Fruit fly (Drosophila melanogaster) whole organism, prepupa: ENCODE data around the gene PolD1.

Experiments used
- Blimp-1 ChIP-seq: fragments of 200-800 bp; sonication (Bioruptor generic); optimal IDR thresholded peaks from 3 replicates; lab custom pipeline; 2017; ENCODE audit warnings: missing biosample characterization, missing genetic modification characterization, mild to moderate bottlenecking, moderate library complexity, missing genetic modification reagents
- CG11294 ChIP-seq: fragments of 200-800 bp; sonication (Bioruptor generic); IDR thresholded peaks from 2 replicates; pipeline ENCODE4 v1.3.6; 2022; ENCODE audit warnings: missing biosample characterization, missing genetic modification characterization
- CG11762 ChIP-seq: fragments of 200-800 bp; sonication (Bioruptor generic); optimal IDR thresholded peaks from 3 replicates; lab custom pipeline; 2016; ENCODE audit warnings: missing biosample characterization, missing genetic modification characterization; ENCODE audit not compliant: insufficient read depth
- CG1621 ChIP-seq: fragments of 200-800 bp; sonication (Bioruptor generic); optimal IDR thresholded peaks from 3 replicates; lab custom pipeline; 2018; ENCODE audit warnings: missing biosample characterization, mild to moderate bottlenecking, missing genetic modification characterization
- CG3032 ChIP-seq: fragments of 200-800 bp; optimal IDR thresholded peaks from 2 replicates; lab custom pipeline; 2019; ENCODE audit warnings: missing biosample characterization, mild to moderate bottlenecking, missing genetic modification characterization, moderate library complexity
- CG31627 ChIP-seq: fragments of 200-800 bp; sonication (Bioruptor generic); optimal IDR thresholded peaks from 3 replicates; lab custom pipeline; 2016; ENCODE audit warnings: missing biosample characterization, missing genetic modification characterization
- CG32006 ChIP-seq: fragments of 200-800 bp; sonication (Bioruptor generic); optimal IDR thresholded peaks from 3 replicates; lab custom pipeline; 2017; ENCODE audit warnings: missing biosample characterization, mild to moderate bottlenecking, missing genetic modification characterization
- CG3919 ChIP-seq: fragments of 200-800 bp; sonication (Bioruptor generic); optimal IDR thresholded peaks from 3 replicates; lab custom pipeline; 2016; ENCODE audit warnings: missing biosample characterization, missing genetic modification characterization
- CG6163 ChIP-seq: fragments of 200-800 bp; sonication (Bioruptor generic); IDR thresholded peaks from 3 replicates; pipeline ENCODE4 v1.3.6; 2022; ENCODE audit warnings: missing biosample characterization, missing genetic modification characterization
- CG6276 ChIP-seq: fragments of 200-800 bp; sonication (Bioruptor generic); optimal IDR thresholded peaks from 2 replicates; lab custom pipeline; 2017; ENCODE audit warnings: missing biosample characterization, mild to moderate bottlenecking, missing genetic modification characterization
- CG6792 ChIP-seq: fragments of 200-800 bp; sonication (Bioruptor generic); optimal IDR thresholded peaks from 3 replicates; lab custom pipeline; 2016; ENCODE audit warnings: missing biosample characterization, missing genetic modification characterization
- CG6808 ChIP-seq: fragments of 200-800 bp; sonication (Bioruptor generic); optimal IDR thresholded peaks from 3 replicates; lab custom pipeline; 2017; ENCODE audit warnings: missing biosample characterization, missing genetic modification characterization, mild to moderate bottlenecking, moderate library complexity, missing genetic modification reagents
- CG6854 ChIP-seq: fragments of 200-800 bp; sonication (Bioruptor generic); optimal IDR thresholded peaks from 2 replicates; lab custom pipeline; 2017; ENCODE audit warnings: missing biosample characterization, mild to moderate bottlenecking, missing genetic modification characterization
- CG7368 ChIP-seq: fragments of 200-800 bp; sonication (Bioruptor generic); optimal IDR thresholded peaks from 3 replicates; lab custom pipeline; 2016; ENCODE audit warnings: missing biosample characterization, missing genetic modification characterization
- CG8119 ChIP-seq: fragments of 200-800 bp; sonication (Bioruptor generic); IDR thresholded peaks from 3 replicates; pipeline ENCODE4 v1.3.6; 2022; ENCODE audit warnings: missing biosample characterization, missing genetic modification characterization
- CG8319 ChIP-seq: fragments of 200-800 bp; sonication (Bioruptor generic); optimal IDR thresholded peaks from 3 replicates; lab custom pipeline; 2016; ENCODE audit warnings: missing biosample characterization, missing genetic modification characterization
- CG8632 ChIP-seq: fragments of 200-800 bp; sonication (Bioruptor generic); optimal IDR thresholded peaks from 3 replicates; lab custom pipeline; 2016; ENCODE audit warnings: missing biosample characterization, missing genetic modification characterization
- CG9139 ChIP-seq: fragments of 200-800 bp; sonication (Bioruptor generic); optimal IDR thresholded peaks from 3 replicates; lab custom pipeline; 2017; ENCODE audit warnings: missing biosample characterization, mild to moderate bottlenecking, missing genetic modification characterization
- Eip75B ChIP-seq: fragments of 200-800 bp; sonication (Bioruptor generic); optimal IDR thresholded peaks from 3 replicates; lab custom pipeline; 2016; ENCODE audit warnings: missing biosample characterization, missing genetic modification characterization
- Eip78C ChIP-seq: fragments of 200-800 bp; sonication (Bioruptor generic); peaks from one replicate; lab custom pipeline; 2016; ENCODE audit warnings: missing biosample characterization, missing genetic modification characterization
- Eip93F ChIP-seq: fragments of 200-800 bp; sonication (Bioruptor generic); optimal IDR thresholded peaks from 2 replicates; lab custom pipeline; 2016; ENCODE audit warnings: missing biosample characterization, mild to moderate bottlenecking, missing genetic modification characterization
- Ets21C ChIP-seq: fragments of 200-800 bp; sonication (Bioruptor generic); optimal IDR thresholded peaks from 3 replicates; lab custom pipeline; 2016; ENCODE audit warnings: missing biosample characterization, missing genetic modification characterization
- Ets96B ChIP-seq: fragments of 200-800 bp; optimal IDR thresholded peaks from 2 replicates; lab custom pipeline; 2019; ENCODE audit warnings: missing biosample characterization, mild to moderate bottlenecking, missing genetic modification characterization, moderate library complexity
- Gug ChIP-seq: fragments of 200-800 bp; sonication (Bioruptor generic); IDR thresholded peaks from 2 replicates; pipeline ENCODE4 v1.3.6; 2022; ENCODE audit warnings: missing biosample characterization, missing genetic modification characterization
- Hr38 ChIP-seq: sonication (Bioruptor generic); optimal IDR thresholded peaks from 2 replicates; lab custom pipeline; 2016; ENCODE audit warnings: missing biosample characterization, missing genetic modification characterization
- Hr39 ChIP-seq: fragments of 200-800 bp; sonication (Bioruptor generic); optimal IDR thresholded peaks from 2 replicates; lab custom pipeline; 2016; ENCODE audit warnings: missing biosample characterization, missing genetic modification characterization
- Hr4 ChIP-seq: fragments of 200-800 bp; sonication (Bioruptor generic); optimal IDR thresholded peaks from 3 replicates; lab custom pipeline; 2016; ENCODE audit warnings: missing biosample characterization, missing genetic modification characterization
- Met ChIP-seq: fragments of 200-800 bp; sonication (Bioruptor generic); optimal IDR thresholded peaks from 3 replicates; lab custom pipeline; 2016; ENCODE audit warnings: missing biosample characterization, missing genetic modification characterization
- OdsH ChIP-seq: fragments of 200-800 bp; sonication (Bioruptor generic); optimal IDR thresholded peaks from 3 replicates; lab custom pipeline; 2016; ENCODE audit warnings: missing biosample characterization, missing genetic modification characterization
- Smox ChIP-seq: fragments of 200-800 bp; sonication (Bioruptor generic); optimal IDR thresholded peaks from 3 replicates; lab custom pipeline; 2016; ENCODE audit warnings: missing biosample characterization, missing genetic modification characterization
- Sox102F ChIP-seq: fragments of 200-800 bp; sonication (Bioruptor generic); optimal IDR thresholded peaks from 2 replicates; lab custom pipeline; 2016; ENCODE audit warnings: missing biosample characterization, mild to moderate bottlenecking, missing genetic modification characterization
- Sox14 ChIP-seq: fragments of 200-800 bp; sonication (Bioruptor generic); optimal IDR thresholded peaks from 3 replicates; lab custom pipeline; 2016; ENCODE audit warnings: missing biosample characterization, missing genetic modification characterization
- Sox15 ChIP-seq: fragments of 200-800 bp; sonication (Bioruptor generic); optimal IDR thresholded peaks from 3 replicates; lab custom pipeline; 2016; ENCODE audit warnings: missing biosample characterization, missing genetic modification characterization
- acj6 ChIP-seq: fragments of 200-800 bp; sonication (Bioruptor generic); optimal IDR thresholded peaks from 3 replicates; lab custom pipeline; 2016; ENCODE audit warnings: missing biosample characterization, missing genetic modification characterization
- cyc ChIP-seq: fragments of 200-800 bp; sonication (Bioruptor generic); optimal IDR thresholded peaks from 3 replicates; lab custom pipeline; 2016; ENCODE audit warnings: missing biosample characterization, missing genetic modification characterization
- dac ChIP-seq: fragments of 200-800 bp; sonication (Bioruptor generic); optimal IDR thresholded peaks from 2 replicates; lab custom pipeline; 2017; ENCODE audit warnings: missing biosample characterization, mild to moderate bottlenecking, missing genetic modification characterization
- dsx ChIP-seq: fragments of 200-800 bp; optimal IDR thresholded peaks from 3 replicates; lab custom pipeline; 2019; ENCODE audit warnings: missing biosample characterization, mild to moderate bottlenecking, missing genetic modification characterization, moderate library complexity; ENCODE audit not compliant: poor library complexity, severe bottlenecking
- eg ChIP-seq: fragments of 200-800 bp; sonication (Bioruptor generic); IDR thresholded peaks from 3 replicates; pipeline ENCODE4 v1.3.6; 2022; ENCODE audit warnings: missing biosample characterization, missing genetic modification characterization
- esn ChIP-seq: fragments of 200-800 bp; sonication (Bioruptor generic); optimal IDR thresholded peaks from 2 replicates; lab custom pipeline; 2016; ENCODE audit warnings: missing biosample characterization, mild to moderate bottlenecking, missing genetic modification characterization, moderate library complexity
- fd59A ChIP-seq: fragments of 200-800 bp; sonication (Bioruptor generic); optimal IDR thresholded peaks from 2 replicates; lab custom pipeline; 2017; ENCODE audit warnings: missing biosample characterization, mild to moderate bottlenecking, missing genetic modification characterization, missing genetic modification reagents
- fd85E ChIP-seq: fragments of 200-800 bp; sonication (Bioruptor generic); optimal IDR thresholded peaks from 3 replicates; lab custom pipeline; 2016; ENCODE audit warnings: missing biosample characterization, missing genetic modification characterization
- fkh ChIP-seq: fragments of 200-800 bp; sonication (Bioruptor generic); optimal IDR thresholded peaks from 3 replicates; lab custom pipeline; 2017; ENCODE audit warnings: missing biosample characterization, mild to moderate bottlenecking, missing genetic modification characterization, moderate library complexity
- lz ChIP-seq: fragments of 200-800 bp; sonication (Bioruptor generic); optimal IDR thresholded peaks from 3 replicates; lab custom pipeline; 2016; ENCODE audit warnings: missing biosample characterization, missing genetic modification characterization
- net ChIP-seq: fragments of 200-800 bp; sonication (Bioruptor generic); optimal IDR thresholded peaks from 3 replicates; lab custom pipeline; 2016; ENCODE audit warnings: missing biosample characterization, missing genetic modification characterization
- pdm3 ChIP-seq: fragments of 200-800 bp; sonication (Bioruptor generic); optimal IDR thresholded peaks from 3 replicates; lab custom pipeline; 2016; ENCODE audit warnings: missing biosample characterization, missing genetic modification characterization
- spab ChIP-seq: fragments of 200-800 bp; sonication (Bioruptor generic); optimal IDR thresholded peaks from 2 replicates; lab custom pipeline; 2017; ENCODE audit warnings: missing biosample characterization, mild to moderate bottlenecking, missing genetic modification characterization, missing genetic modification reagents
- ss ChIP-seq, 2 experiments: fragments of 200-800 bp; sonication (Bioruptor generic); optimal IDR thresholded peaks; 2 replicates in 1 of 2; 3 replicates in 1 of 2; lab custom pipeline; 2017 to 2018; ENCODE audit warnings: mild to moderate bottlenecking in 2 of 2, missing biosample characterization in 2 of 2, missing genetic modification characterization in 2 of 2, moderate library complexity in 1 of 2

The PolD1 gene

dm6 chr3L:16027163-16027633, 39.6 kb upstream of the PolD1 start (continued):
- peak; percentile 61 for TF ChIP-seq Sox14 (GFP tag; lab: Kevin White, UChicago)
- TF ChIP-seq ss (GFP tag; optimal IDR thresholded peaks at IDR 0.05; lab: Kevin White, UChicago), result peak; percentile 80 to 85
- TF ChIP-seq dac (GFP tag; lab: Kevin White, UChicago), result peak; percentile 62
- peak; percentile 41 for TF ChIP-seq Met (GFP tag; lab: Kevin White, UChicago)
- TF ChIP-seq CG31627, result peak; percentile 58
- TF ChIP-seq acj6 (GFP tag; lab: Kevin White, UChicago), result peak; percentile 58
- TF ChIP-seq CG6163 (GFP tag; lab: Robert Waterston, UW), result peak; percentile 88
- peak; percentile 66 for TF ChIP-seq CG6276 (GFP tag; lab: Kevin White, UChicago)

DNA sequence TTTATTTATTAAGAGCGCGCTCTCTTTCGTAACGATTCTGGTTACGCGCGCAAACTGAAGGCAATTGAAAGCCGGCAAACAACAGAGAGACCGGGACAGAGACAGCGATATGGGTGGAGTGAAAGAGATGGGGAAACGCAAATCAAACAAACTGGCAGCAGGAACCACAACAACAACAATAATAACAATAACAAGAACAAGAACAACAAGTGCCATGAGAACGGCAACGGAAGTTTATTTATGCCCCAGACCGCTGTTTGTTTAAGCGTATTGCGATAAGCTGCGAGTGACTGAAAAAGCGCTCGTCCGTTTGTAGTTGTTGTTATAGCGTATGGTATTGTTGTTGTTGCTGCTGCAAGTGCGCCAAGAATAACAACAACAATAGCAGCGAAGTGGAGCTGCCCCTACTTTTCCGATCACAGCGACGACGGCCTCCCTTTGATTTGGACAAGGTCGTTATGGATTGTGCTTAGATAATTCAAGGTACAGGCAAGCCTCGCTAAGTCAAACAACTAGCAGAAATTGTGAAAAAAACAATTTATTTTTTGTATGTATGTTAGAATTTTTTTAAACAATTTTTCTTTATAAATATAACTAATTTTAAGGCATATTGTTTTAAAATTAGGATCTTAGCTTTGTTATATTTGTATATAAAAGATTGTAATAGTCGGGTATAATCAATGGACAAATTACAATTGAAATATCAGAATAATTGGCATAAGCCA, 38.6 kb upstream of the PolD1 start:
- no peak for TF ChIP-seq Hr38
- peak; percentile 79 for TF ChIP-seq Eip78C (GFP tag; lab: Kevin White, UChicago)
- no peak for TF ChIP-seq Gug (GFP tag; lab: Robert Waterston, UW)
- no peak for TF ChIP-seq CG8319 (GFP tag; lab: Kevin White, UChicago)
- TF ChIP-seq CG8632 (GFP tag; lab: Kevin White, UChicago), result peak; percentile 49
- peak; percentile 45 for TF ChIP-seq esn (GFP tag; lab: Kevin White, UChicago)
- TF ChIP-seq Hr4 (GFP tag; lab: Kevin White, UChicago), result no peak
- peak; percentile 40 for TF ChIP-seq CG6808 (GFP tag; lab: Kevin White, UChicago)
- TF ChIP-seq Ets21C (GFP tag; lab: Kevin White, UChicago), result no peak
- TF ChIP-seq fd59A, result no peak
- TF ChIP-seq acj6 (GFP tag; lab: Kevin White, UChicago), result peak; percentile 31
- peak; percentile 46 for TF ChIP-seq CG3919 (GFP tag; lab: Kevin White, UChicago)
- no peak for TF ChIP-seq CG3032 (tag; lab: Kevin White, UChicago)
- peak; percentile 28 for TF ChIP-seq CG11762 (GFP tag; lab: Kevin White, UChicago)
- no peak for TF ChIP-seq CG8119
- peak; percentile 32 for TF ChIP-seq CG1621 (tag; lab: Kevin White, UChicago)
- peak; percentile 6 for TF ChIP-seq OdsH (GFP tag; lab: Kevin White, UChicago)
- no peak for TF ChIP-seq CG31627
- TF ChIP-seq CG11294 (GFP tag; lab: Robert Waterston, UW), result no peak
- TF ChIP-seq lz (GFP tag; lab: Kevin White, UChicago), result no peak
- TF ChIP-seq Hr39 (GFP tag; lab: Kevin White, UChicago), result no peak
- peak; percentile 9 for TF ChIP-seq CG32006 (GFP tag; lab: Kevin White, UChicago)
- TF ChIP-seq net, result peak; percentile 42
- TF ChIP-seq dsx (GFP tag; lab: Kevin White, UChicago), result no peak
- peak; percentile 12 for TF ChIP-seq Eip75B (GFP tag; lab: Kevin White, UChicago)
- TF ChIP-seq Smox, result no peak
- no peak for TF ChIP-seq Blimp-1 (GFP tag; lab: Kevin White, UChicago)
- peak; percentile 79 for TF ChIP-seq CG6163 (GFP tag; lab: Robert Waterston, UW)
- no peak for TF ChIP-seq cyc (GFP tag; lab: Kevin White, UChicago)
- TF ChIP-seq Ets96B (tag; lab: Kevin White, UChicago), result no peak
- no peak for TF ChIP-seq Eip93F
- TF ChIP-seq CG7368 (GFP tag; lab: Kevin White, UChicago), result peak; percentile 39
- peak; percentile 32 for TF ChIP-seq CG6792
- peak; percentile 51 for TF ChIP-seq CG9139
- TF ChIP-seq Sox15 (GFP tag; lab: Kevin White, UChicago), result no peak
- peak; percentile 41 to 62 for TF ChIP-seq ss (GFP tag; optimal IDR thresholded peaks at IDR 0.05; lab: Kevin White, UChicago)
- no peak for TF ChIP-seq CG6276 (GFP tag; lab: Kevin White, UChicago)
- peak; percentile 27 for TF ChIP-seq pdm3 (GFP tag; lab: Kevin White, UChicago)
- TF ChIP-seq CG6854, result peak; percentile 97
- TF ChIP-seq Sox102F (GFP tag; lab: Kevin White, UChicago), result no peak
- TF ChIP-seq spab (GFP tag; lab: Kevin White, UChicago), result no peak
- TF ChIP-seq fkh (GFP tag; lab: Kevin White, UChicago), result peak; percentile 99
- TF ChIP-seq fd85E (GFP tag; lab: Kevin White, UChicago), result no peak
- TF ChIP-seq eg, result 0 out of 3 replicates have a peak, but pooled peaks have one; percentile 30
